Fruit fly (Drosophila melanogaster) Kc167 (cell line): ENCODE data around the gene inaE.

Experiments used
- Myc ChIP-seq: fragments of >200 bp; optimal IDR thresholded peaks from 2 replicates; lab custom pipeline; 2017; ENCODE audit warnings: missing external identifiers
- psq ChIP-seq: fragments of >200 bp; optimal IDR thresholded peaks from 2 replicates; lab custom pipeline; 2017; ENCODE audit warnings: missing external identifiers

DNA sequence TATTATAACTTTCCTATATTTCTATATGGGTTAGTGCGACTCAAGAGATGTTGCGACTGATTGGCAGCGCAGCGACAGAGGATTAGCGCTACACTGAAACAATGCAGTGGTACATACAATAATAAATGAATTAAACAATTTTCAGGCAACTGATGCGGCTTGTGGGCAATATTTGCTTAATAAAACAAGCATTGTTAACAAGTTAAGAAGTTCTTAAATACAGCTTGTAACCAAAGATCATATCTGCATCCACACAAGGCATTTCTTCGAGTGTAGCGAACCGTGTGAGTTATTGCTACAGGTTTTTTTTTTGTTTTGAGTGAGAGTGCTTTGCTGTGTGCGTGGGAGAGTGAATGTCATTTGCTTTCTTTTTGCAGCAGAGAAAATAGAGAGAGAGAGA lies 55.4 kb downstream of the inaE start:
- TF ChIP-seq psq (no peak), Myc (lab: Kevin White, UChicago) (no peak)
